Worm (Caenorhabditis elegans) whole organism, L3 larva: ENCODE measurements around the gene ZK470.4.

Experiments used
- ZK546.5 ChIP-seq: sonication (generic microtip); optimal IDR thresholded peaks from 2 replicates; lab custom pipeline; 2017; ENCODE audit warnings: missing biosample characterization, missing genetic modification characterization
- elt-1 ChIP-seq: fragments of 150-350 bp; optimal IDR thresholded peaks from 2 replicates; lab custom pipeline; 2014; ENCODE audit warnings: missing biosample characterization, missing genetic modification characterization
- pha-4 ChIP-seq: fragments of 150-350 bp; optimal IDR thresholded peaks from 2 replicates; lab custom pipeline; 2014; ENCODE audit warnings: missing biosample characterization, missing genetic modification reagents, missing genetic modification characterization
- tbx-2 ChIP-seq: sonication (generic microtip); optimal IDR thresholded peaks from 2 replicates; lab custom pipeline; 2016; ENCODE audit warnings: mild to moderate bottlenecking, missing genetic modification characterization, missing compliant biosample characterization

- TF ChIP-seq pha-4 (tag; lab: Kevin White, UChicago): no peak
- no peak for TF ChIP-seq tbx-2 (tag; lab: Kevin White, UChicago)
- TF ChIP-seq elt-1: no peak
- TF ChIP-seq ZK546.5: no peak
Measured at ce11 chrX:4136547-4137311, 2.8 kb downstream of the ZK470.4 start.
